Worm (Caenorhabditis elegans) whole organism, L2 larva: ENCODE data around the gene srt-35.
"Not testable (repeated sequence)": the region's sequence is repeated elsewhere in the genome, so short reads cannot be mapped to it uniquely, and the experiment has no call there.

ENCODE experiments used
- F13H6.1 ChIP-seq: sonication (generic microtip); optimal IDR thresholded peaks from 2 replicates; lab custom pipeline; 2016; ENCODE audit warnings: missing genetic modification characterization, missing compliant biosample characterization
- R02D3.7 ChIP-seq: fragments of 150-350 bp; optimal IDR thresholded peaks from 2 replicates; lab custom pipeline; 2014; ENCODE audit warnings: missing biosample characterization, missing genetic modification characterization
- ZK546.5 ChIP-seq: sonication (generic microtip); optimal IDR thresholded peaks from 2 replicates; lab custom pipeline; 2017; ENCODE audit warnings: missing biosample characterization, missing genetic modification characterization
- aly-2 ChIP-seq: fragments of 150-350 bp; optimal IDR thresholded peaks from 2 replicates; lab custom pipeline; 2014; ENCODE audit warnings: missing biosample characterization, missing genetic modification characterization
- ama-1 ChIP-seq: fragments of 150-350 bp; optimal IDR thresholded peaks from 2 replicates; lab custom pipeline; 2018; ENCODE audit warnings: inconsistent platforms
- blmp-1 ChIP-seq: sonication (generic microtip); optimal IDR thresholded peaks from 2 replicates; lab custom pipeline; 2017; ENCODE audit warnings: missing genetic modification characterization, mild to moderate bottlenecking, missing compliant biosample characterization, antibody characterized with exemption, moderate library complexity; ENCODE audit not compliant: insufficient read depth
- ceh-82 ChIP-seq: fragments of 150-350 bp; optimal IDR thresholded peaks from 2 replicates; lab custom pipeline; 2014; ENCODE audit warnings: missing biosample characterization, missing genetic modification characterization
- elt-3 ChIP-seq: sonication (generic microtip); optimal IDR thresholded peaks from 2 replicates; lab custom pipeline; 2017; ENCODE audit warnings: missing biosample characterization, missing genetic modification characterization
- fos-1 ChIP-seq: fragments of 150-350 bp; optimal IDR thresholded peaks from 2 replicates; lab custom pipeline; 2014; ENCODE audit warnings: missing biosample characterization, missing genetic modification characterization
- gmeb-1 ChIP-seq: fragments of 150-350 bp; optimal IDR thresholded peaks from 2 replicates; lab custom pipeline; 2014; ENCODE audit warnings: missing biosample characterization, missing genetic modification characterization
- lin-11 ChIP-seq: fragments of 150-350 bp; sonication (generic microtip); optimal IDR thresholded peaks from 2 replicates; lab custom pipeline; 2014; ENCODE audit warnings: missing biosample characterization, missing genetic modification characterization, inconsistent platforms, mixed read lengths
- lin-13 ChIP-seq: fragments of 150-350 bp; optimal IDR thresholded peaks from 2 replicates; lab custom pipeline; 2014; ENCODE audit warnings: missing biosample characterization, missing genetic modification reagents, missing genetic modification characterization
- lin-39 ChIP-seq: fragments of 150-350 bp; optimal IDR thresholded peaks from 2 replicates; lab custom pipeline; 2014; ENCODE audit warnings: missing biosample characterization, missing genetic modification reagents, missing genetic modification characterization
- mbf-1 ChIP-seq: sonication (generic microtip); optimal IDR thresholded peaks from 2 replicates; lab custom pipeline; 2017; ENCODE audit warnings: missing biosample characterization, missing genetic modification characterization
- mdl-1 ChIP-seq, 2 experiments: fragments of 150-350 bp in 1 of 2; sonication (generic microtip) in 1 of 2; optimal IDR thresholded peaks; 2 replicates each; lab custom pipeline; 2017; ENCODE audit warnings: missing biosample characterization in 2 of 2, missing genetic modification characterization in 2 of 2
- nhr-11 ChIP-seq: fragments of 150-350 bp; optimal IDR thresholded peaks from 2 replicates; lab custom pipeline; 2014; ENCODE audit warnings: missing biosample characterization, missing genetic modification characterization
- nhr-129 ChIP-seq: fragments of 150-350 bp; optimal IDR thresholded peaks from 2 replicates; lab custom pipeline; 2014; ENCODE audit warnings: missing biosample characterization, missing genetic modification characterization
- nhr-21 ChIP-seq: fragments of 150-350 bp; optimal IDR thresholded peaks from 2 replicates; lab custom pipeline; 2014; ENCODE audit warnings: missing biosample characterization, missing genetic modification characterization
- nhr-25 ChIP-seq: fragments of 150-350 bp; sonication (generic microtip); optimal IDR thresholded peaks from 3 replicates; lab custom pipeline; 2014; ENCODE audit warnings: missing biosample characterization, missing genetic modification characterization
- nhr-77 ChIP-seq: fragments of 150-350 bp; optimal IDR thresholded peaks from 2 replicates; lab custom pipeline; 2014; ENCODE audit warnings: missing biosample characterization, missing genetic modification characterization
- skn-1 ChIP-seq: sonication (generic microtip); optimal IDR thresholded peaks from 2 replicates; lab custom pipeline; 2017; ENCODE audit warnings: missing biosample characterization, missing genetic modification characterization
- sma-3 ChIP-seq: sonication (generic microtip); optimal IDR thresholded peaks from 2 replicates; lab custom pipeline; 2016; ENCODE audit warnings: missing genetic modification reagents, missing genetic modification characterization, missing compliant biosample characterization
- sma-9 ChIP-seq, 2 experiments: fragments of 150-350 bp in 1 of 2; sonication (generic microtip) in 1 of 2; optimal IDR thresholded peaks; 2 replicates each; lab custom pipeline; 2014 to 2016; ENCODE audit warnings: missing genetic modification characterization in 2 of 2, mild to moderate bottlenecking in 1 of 2, missing biosample characterization in 1 of 2, missing compliant biosample characterization in 1 of 2, missing genetic modification reagents in 1 of 2, moderate library complexity in 1 of 2
- snpc-4 ChIP-seq: fragments of 150-350 bp; optimal IDR thresholded peaks from 2 replicates; lab custom pipeline; 2014; ENCODE audit warnings: missing biosample characterization, missing genetic modification characterization
- unc-39 ChIP-seq: fragments of 150-350 bp; optimal IDR thresholded peaks from 2 replicates; lab custom pipeline; 2014; ENCODE audit warnings: missing biosample characterization, missing genetic modification characterization
- unc-62 ChIP-seq: fragments of 150-350 bp; optimal IDR thresholded peaks from 2 replicates; lab custom pipeline; 2014; ENCODE audit warnings: missing biosample characterization, missing genetic modification reagents, missing genetic modification characterization
- zag-1 ChIP-seq: fragments of 150-350 bp; optimal IDR thresholded peaks from 2 replicates; lab custom pipeline; 2014; ENCODE audit warnings: missing biosample characterization, missing genetic modification characterization
- ztf-4 ChIP-seq: fragments of 150-350 bp; optimal IDR thresholded peaks from 2 replicates; lab custom pipeline; 2014; ENCODE audit warnings: missing biosample characterization, missing genetic modification characterization

Gene srt-35

ce11 chrV:4273372-4273771 is 9.0 kb upstream of the srt-35 start:
- TF ChIP-seq nhr-77 (no peak), gmeb-1 (tag; lab: Kevin White, UChicago) (no peak), nhr-21 (no peak), lin-39 (tag; lab: Kevin White, UChicago) (no peak), F13H6.1 (tag; lab: Kevin White, UChicago) (no peak), unc-62 (no peak), ZK546.5 (tag; lab: Kevin White, UChicago) (no peak), aly-2 (tag; lab: Kevin White, UChicago) (no peak), ama-1 (lab: Kevin White, UChicago) (no peak)
- TF ChIP-seq, all 48 proteins: peak for 0

- TF ChIP-seq F13H6.1, nhr-11, elt-3 (tag; lab: Kevin White, UChicago): not testable (repeated sequence)
These were observed 6.8 kb upstream of the srt-35 start, which contains the start of gene srt-38 for ce11 chrV:4271258-4271657. TSS of gene srt-38 (minus strand) at chrV:4271358.

- not testable (repeated sequence) for TF ChIP-seq R02D3.7 (tag; lab: Kevin White, UChicago); mdl-1 (tag; optimal IDR thresholded peaks at IDR 0.05; lab: Kevin White, UChicago); skn-1 (tag; lab: Kevin White, UChicago)
These were observed 3.8 kb upstream of the srt-35 start, which contains the start of gene srt-36 for ce11 chrV:4268213-4268612. TSS of gene srt-36 (minus strand) at chrV:4268313.

ce11 chrV:4261385-4261784 is 3.0 kb downstream of the srt-35 start:
- TF ChIP-seq ama-1 (lab: Kevin White, UChicago) (no peak), mdl-1 (tag; optimal IDR thresholded peaks at IDR 0.05; lab: Kevin White, UChicago) (no peak), nhr-25 (tag; lab: Kevin White, UChicago) (no peak), ztf-4 (tag; lab: Kevin White, UChicago) (no peak)

ce11 chrV:4260090-4260489 is 4.3 kb downstream of the srt-35 start, which contains the start of gene srt-3:
TSS of gene srt-3 (minus strand) at chrV:4260190.
- TF ChIP-seq unc-39 (no peak), fos-1 (no peak), nhr-129 (tag; lab: Kevin White, UChicago) (no peak), snpc-4 (no peak), sma-3 (GFP tag; lab: Kevin White, UChicago) (no peak), ceh-82 (tag; lab: Kevin White, UChicago) (no peak)

ce11 chrV:4256474-4256873 is 7.9 kb downstream of the srt-35 start, which contains the start of gene srt-14:
TSS of gene srt-14 (minus strand) at chrV:4256574.
- TF ChIP-seq lin-39 (tag; lab: Kevin White, UChicago) = no peak
- TF ChIP-seq gmeb-1 (tag; lab: Kevin White, UChicago) = no peak
- no peak for TF ChIP-seq unc-62
- no peak for TF ChIP-seq ama-1 (lab: Kevin White, UChicago)
- no peak for TF ChIP-seq sma-3 (GFP tag; lab: Kevin White, UChicago)
- no peak for TF ChIP-seq mdl-1 (tag; optimal IDR thresholded peaks at IDR 0.05; lab: Kevin White, UChicago)
- no peak for TF ChIP-seq mbf-1
- TF ChIP-seq blmp-1 (tag; lab: Kevin White, UChicago) = no peak
- TF ChIP-seq skn-1 (tag; lab: Kevin White, UChicago) = no peak
- TF ChIP-seq nhr-77 = no peak
- TF ChIP-seq zag-1 = no peak
- TF ChIP-seq ZK546.5 (tag; lab: Kevin White, UChicago) = no peak
- TF ChIP-seq ztf-4 (tag; lab: Kevin White, UChicago) = no peak
- TF ChIP-seq lin-13 (GFP tag; lab: Kevin White, UChicago) = no peak
- no peak for TF ChIP-seq R02D3.7 (tag; lab: Kevin White, UChicago)
- TF ChIP-seq unc-39 = no peak
- no peak for TF ChIP-seq F13H6.1 (tag; lab: Kevin White, UChicago)

- no peak for TF ChIP-seq sma-9 (GFP tag; optimal IDR thresholded peaks at IDR 0.05; lab: Kevin White, UChicago)
- TF ChIP-seq sma-9 (tag; optimal IDR thresholded peaks at IDR 0.05; lab: Kevin White, UChicago) = no peak
- no peak for TF ChIP-seq mbf-1
- no peak for TF ChIP-seq snpc-4
- TF ChIP-seq lin-11 = no peak
- no peak for TF ChIP-seq elt-3 (tag; lab: Kevin White, UChicago)
- TF ChIP-seq nhr-77 = no peak
- no peak for TF ChIP-seq aly-2 (tag; lab: Kevin White, UChicago)
- TF ChIP-seq F13H6.1 (tag; lab: Kevin White, UChicago) = no peak
- TF ChIP-seq skn-1 (tag; lab: Kevin White, UChicago) = no peak
- TF ChIP-seq ama-1 (lab: Kevin White, UChicago) = no peak
These were observed 14.4 kb downstream of the srt-35 start, which contains the start of gene srt-13 for ce11 chrV:4250047-4250446. TSS of gene srt-13 (minus strand) at chrV:4250147.
